Fruit fly (Drosophila melanogaster): ENCODE data around the gene ImpE3.

- TF ChIP-seq CG8478 (optimal IDR thresholded peaks at IDR 0.05): no peak
- TF ChIP-seq CTCF (optimal IDR thresholded peaks at IDR 0.05): no peak
These were observed 35.8 kb downstream of the ImpE3 start for dm6 chr3R:7993506-7993905.
